Worm (Caenorhabditis elegans) whole organism, young adult: ENCODE data around the gene syd-9.

Source experiments
- B0261.1 ChIP-seq: sonication (generic microtip); optimal IDR thresholded peaks from 2 replicates; lab custom pipeline; 2016; ENCODE audit warnings: mild to moderate bottlenecking, missing genetic modification characterization, moderate library complexity, missing compliant biosample characterization
- B0336.3 ChIP-seq: fragments of 200-800 bp; sonication (Bioruptor generic); IDR thresholded peaks from 2 replicates; pipeline ENCODE4 v1.3.6; 2022; ENCODE audit warnings: missing genetic modification characterization, missing compliant biosample characterization
- C17E4.6 ChIP-seq: fragments of 200-800 bp; sonication (Bioruptor generic); IDR thresholded peaks from 2 replicates; pipeline ENCODE4 v1.3.6; 2022; ENCODE audit warnings: missing genetic modification reagents, missing genetic modification characterization, missing compliant biosample characterization
- F23B12.7 ChIP-seq: sonication (generic microtip); optimal IDR thresholded peaks from 2 replicates; lab custom pipeline; 2017; ENCODE audit warnings: missing genetic modification characterization, mild to moderate bottlenecking, missing compliant biosample characterization, antibody characterized with exemption, moderate library complexity; ENCODE audit not compliant: insufficient read depth
- F55B11.4 ChIP-seq: sonication (generic microtip); optimal IDR thresholded peaks from 2 replicates; lab custom pipeline; 2016; ENCODE audit warnings: missing compliant biosample characterization, missing genetic modification characterization, borderline replicate concordance; ENCODE audit not compliant: insufficient read depth
- K12H6.12 ChIP-seq: fragments of 200-800 bp; sonication (Bioruptor generic); optimal IDR thresholded peaks from 2 replicates; lab custom pipeline; 2018; ENCODE audit warnings: mild to moderate bottlenecking, missing genetic modification characterization, missing compliant biosample characterization
- Y79H2A.3 ChIP-seq: fragments of 200-800 bp; sonication (Bioruptor generic); conservative IDR thresholded peaks from 2 replicates; pipeline ENCODE4 v1.3.6; 2022; ENCODE audit warnings: missing genetic modification reagents, missing genetic modification characterization, missing compliant biosample characterization
- bed-1 ChIP-seq: fragments of 200-800 bp; sonication (Bioruptor generic); IDR thresholded peaks from 2 replicates; pipeline ENCODE4 v1.3.6; 2022; ENCODE audit warnings: missing genetic modification reagents, missing genetic modification characterization, missing compliant biosample characterization
- ccch-3 ChIP-seq: fragments of 200-800 bp; sonication (Bioruptor generic); optimal IDR thresholded peaks from 2 replicates; lab custom pipeline; 2018; ENCODE audit warnings: mild to moderate bottlenecking, missing genetic modification characterization, missing compliant biosample characterization
- chd-7 ChIP-seq: sonication (generic microtip); optimal IDR thresholded peaks from 2 replicates; lab custom pipeline; 2016; ENCODE audit warnings: mild to moderate bottlenecking, missing genetic modification characterization, moderate library complexity, missing compliant biosample characterization
- dox-1 ChIP-seq: fragments of 200-800 bp; sonication (Bioruptor generic); IDR thresholded peaks from 2 replicates; pipeline ENCODE4 v1.3.6; 2022; ENCODE audit warnings: missing genetic modification reagents, missing genetic modification characterization, missing compliant biosample characterization
- dpff-1 ChIP-seq: sonication (generic microtip); optimal IDR thresholded peaks from 2 replicates; lab custom pipeline; 2017; ENCODE audit warnings: mild to moderate bottlenecking, missing genetic modification characterization, missing compliant biosample characterization
- egl-18 ChIP-seq: fragments of 200-800 bp; sonication (Bioruptor generic); IDR thresholded peaks from 2 replicates; pipeline ENCODE4 v1.3.6; 2022; ENCODE audit warnings: missing genetic modification reagents, missing genetic modification characterization, missing compliant biosample characterization
- egrh-3 ChIP-seq: fragments of 200-800 bp; sonication (Bioruptor generic); IDR thresholded peaks from 2 replicates; pipeline ENCODE4 v1.3.6; 2022; ENCODE audit warnings: missing genetic modification reagents, missing genetic modification characterization, missing compliant biosample characterization
- ekl-4 ChIP-seq: fragments of 200-800 bp; sonication (Bioruptor generic); IDR thresholded peaks from 2 replicates; pipeline ENCODE4 v1.3.6; 2022; ENCODE audit warnings: missing genetic modification reagents, missing genetic modification characterization, missing compliant biosample characterization
- hlh-12 ChIP-seq: sonication (generic microtip); optimal IDR thresholded peaks from 2 replicates; lab custom pipeline; 2016; ENCODE audit warnings: missing genetic modification characterization, missing compliant biosample characterization
- lin-26 ChIP-seq: fragments of 200-800 bp; sonication (Bioruptor generic); IDR thresholded peaks from 2 replicates; pipeline ENCODE4 v1.3.6; 2022; ENCODE audit warnings: missing genetic modification reagents, missing genetic modification characterization, missing compliant biosample characterization
- lsl-1 ChIP-seq: fragments of 200-800 bp; sonication (Bioruptor generic); optimal IDR thresholded peaks from 2 replicates; lab custom pipeline; 2018; ENCODE audit warnings: mild to moderate bottlenecking, missing genetic modification characterization, moderate library complexity, missing compliant biosample characterization
- lsy-27 ChIP-seq: sonication (generic microtip); optimal IDR thresholded peaks from 2 replicates; lab custom pipeline; 2017; ENCODE audit warnings: missing genetic modification characterization, mild to moderate bottlenecking, missing compliant biosample characterization, antibody characterized with exemption, missing genotype, borderline replicate concordance; ENCODE audit not compliant: insufficient read depth
- mes-4 ChIP-seq: sonication (generic microtip); optimal IDR thresholded peaks from 2 replicates; lab custom pipeline; 2016; ENCODE audit warnings: missing genotype, missing genetic modification characterization, missing compliant biosample characterization
- mxl-1 ChIP-seq: sonication (generic microtip); optimal IDR thresholded peaks from 2 replicates; lab custom pipeline; 2016; ENCODE audit warnings: missing genetic modification characterization, missing compliant biosample characterization
- nfyb-1 ChIP-seq: fragments of 200-800 bp; sonication (Bioruptor generic); IDR thresholded peaks from 2 replicates; pipeline ENCODE4 v1.3.6; 2022; ENCODE audit warnings: missing genetic modification reagents, missing genetic modification characterization, missing compliant biosample characterization
- nhr-27 ChIP-seq: fragments of 200-800 bp; sonication (Bioruptor generic); optimal IDR thresholded peaks from 2 replicates; lab custom pipeline; 2018; ENCODE audit warnings: mild to moderate bottlenecking, missing genetic modification characterization, moderate library complexity, missing compliant biosample characterization
- nhr-80 ChIP-seq: sonication (generic microtip); optimal IDR thresholded peaks from 2 replicates; lab custom pipeline; 2016; ENCODE audit warnings: missing genetic modification characterization, missing compliant biosample characterization
- sea-2 ChIP-seq: fragments of 200-800 bp; sonication (Bioruptor generic); IDR thresholded peaks from 2 replicates; pipeline ENCODE4 v1.3.6; 2022; ENCODE audit warnings: missing genetic modification characterization, missing compliant biosample characterization
- snpc-1.3 ChIP-seq: sonication (generic microtip); optimal IDR thresholded peaks from 2 replicates; lab custom pipeline; 2017; ENCODE audit warnings: missing genetic modification characterization, mild to moderate bottlenecking, missing compliant biosample characterization, antibody characterized with exemption, moderate library complexity, missing genotype, missing genetic modification reagents; ENCODE audit not compliant: insufficient read depth
- snpc-4 ChIP-seq, 5 experiments: fragments of 150-350 bp in 1 of 5; sonication (generic microtip) in 4 of 5; optimal IDR thresholded peaks; 2 replicates each; lab custom pipeline; 2014 to 2018; ENCODE audit warnings: missing genetic modification characterization in 5 of 5, missing biosample characterization in 3 of 5, antibody characterized with exemption in 2 of 5, mild to moderate bottlenecking in 2 of 5, missing compliant biosample characterization in 2 of 5, missing genotype in 2 of 5, moderate library complexity in 2 of 5, missing genetic modification reagents in 1 of 5
- sptf-2 ChIP-seq: fragments of 200-800 bp; sonication (Bioruptor generic); optimal IDR thresholded peaks from 2 replicates; lab custom pipeline; 2018; ENCODE audit warnings: mild to moderate bottlenecking, missing genetic modification characterization, missing compliant biosample characterization
- tlf-1 ChIP-seq: fragments of 200-800 bp; sonication (Bioruptor generic); optimal IDR thresholded peaks from 2 replicates; lab custom pipeline; 2018; ENCODE audit warnings: mild to moderate bottlenecking, missing genetic modification characterization, missing compliant biosample characterization
- unc-62 ChIP-seq: fragments of 150-350 bp; optimal IDR thresholded peaks from 2 replicates; lab custom pipeline; 2014; ENCODE audit warnings: missing biosample characterization, missing genetic modification reagents, missing genetic modification characterization
- zfh-2 ChIP-seq: fragments of 200-800 bp; sonication (Bioruptor generic); conservative IDR thresholded peaks from 2 replicates; pipeline ENCODE4 v1.3.6; 2022; ENCODE audit warnings: missing genetic modification reagents, missing genetic modification characterization, missing compliant biosample characterization
- zim-3 ChIP-seq: sonication (generic microtip); optimal IDR thresholded peaks from 2 replicates; lab custom pipeline; 2017; ENCODE audit warnings: mild to moderate bottlenecking, missing genetic modification characterization, moderate library complexity, missing compliant biosample characterization
- ztf-22 ChIP-seq: fragments of 200-800 bp; sonication (Bioruptor generic); optimal IDR thresholded peaks from 2 replicates; lab custom pipeline; 2018; ENCODE audit warnings: mild to moderate bottlenecking, missing genetic modification characterization, moderate library complexity, missing compliant biosample characterization
- ztf-26 ChIP-seq: sonication (generic microtip); optimal IDR thresholded peaks from 2 replicates; lab custom pipeline; 2017; ENCODE audit warnings: missing genetic modification characterization, missing compliant biosample characterization
- ztf-3 ChIP-seq: fragments of 200-800 bp; sonication (Bioruptor generic); optimal IDR thresholded peaks from 2 replicates; lab custom pipeline; 2018; ENCODE audit warnings: mild to moderate bottlenecking, missing genetic modification characterization, missing compliant biosample characterization

Gene syd-9

ce11 chrX:7217704-7218479 lies at the start of gene syd-9:
Gene syd-9, plus strand, starts transcription at chrX:7218097.
- TF ChIP-seq F55B11.4 (no peak), F23B12.7 (tag; lab: Kevin White, UChicago) (no peak), ztf-26 (tag; lab: Kevin White, UChicago) (no peak), K12H6.12 (tag; lab: Kevin White, UChicago) (peak; percentile 50), tlf-1 (GFP tag; lab: Kevin White, UChicago) (no peak), dox-1 (0 out of 2 replicates have a peak, but pooled peaks have one; percentile 10), nfyb-1 (GFP tag; lab: Robert Waterston, UW) (0 out of 2 replicates have a peak, but pooled peaks have one; percentile 25), mes-4 (tag; lab: Kevin White, UChicago) (no peak), snpc-4 (GFP tag; optimal IDR thresholded peaks at IDR 0.05; lab: Kevin White, UChicago) (no peak), snpc-4 (tag; optimal IDR thresholded peaks at IDR 0.05; lab: Kevin White, UChicago) (no peak), B0261.1 (tag; lab: Kevin White, UChicago) (no peak), sptf-2 (GFP tag; lab: Kevin White, UChicago) (no peak), mxl-1 (no peak), egl-18 (GFP tag; lab: Robert Waterston, UW) (no peak), B0336.3 (GFP tag; lab: Robert Waterston, UW) (no peak), ztf-3 (GFP tag; lab: Kevin White, UChicago) (no peak), zim-3 (tag; lab: Kevin White, UChicago) (peak; percentile 63), lsl-1 (GFP tag; lab: Kevin White, UChicago) (no peak), egrh-3 (GFP tag; lab: Robert Waterston, UW) (peak; percentile 76; the same call in 1 of the 2 replicates), lin-26 (GFP tag; lab: Robert Waterston, UW) (0 out of 2 replicates have a peak, but pooled peaks have one; percentile 16), C17E4.6 (no peak), ekl-4 (GFP tag; lab: Robert Waterston, UW) (peak; percentile 23; the same call in 1 of the 2 replicates), hlh-12 (tag; lab: Kevin White, UChicago) (no peak), dpff-1 (tag; lab: Kevin White, UChicago) (no peak), chd-7 (tag; lab: Kevin White, UChicago) (peak; percentile 8), sea-2 (GFP tag; lab: Robert Waterston, UW) (no peak), unc-62 (GFP tag; lab: Kevin White, UChicago) (no peak), zfh-2 (GFP tag; lab: Robert Waterston, UW) (peak; percentile 84), snpc-1.3 (no peak)

ce11 chrX:7170575-7171297 lies 47.2 kb upstream of the syd-9 start, which contains the start of gene bar-1:
Gene bar-1, minus strand, starts transcription at chrX:7170625.
- TF ChIP-seq bed-1 (GFP tag; lab: Robert Waterston, UW), result no peak
- TF ChIP-seq ztf-22 (GFP tag; lab: Kevin White, UChicago), result no peak
- TF ChIP-seq nhr-27 (tag; lab: Kevin White, UChicago), result no peak
- TF ChIP-seq F55B11.4, result no peak
- TF ChIP-seq nhr-80 (tag; lab: Kevin White, UChicago), result peak; percentile 83
- no peak for TF ChIP-seq ccch-3 (GFP tag; lab: Kevin White, UChicago)
- no peak for TF ChIP-seq lsy-27
- no peak for TF ChIP-seq Y79H2A.3
- no peak for TF ChIP-seq unc-62 (GFP tag; lab: Kevin White, UChicago)
- TF ChIP-seq dox-1, result 0 out of 2 replicates have a peak, but pooled peaks have one; percentile 34
